Worm (Caenorhabditis elegans) whole organism, L1 larva: ENCODE results near the gene algn-12.

Source experiments
- C16A3.4 ChIP-seq: fragments of 150-350 bp; optimal IDR thresholded peaks from 2 replicates; lab custom pipeline; 2014; ENCODE audit warnings: missing biosample characterization, missing genetic modification characterization
- C34B4.2 ChIP-seq: sonication (generic microtip); optimal IDR thresholded peaks from 2 replicates; lab custom pipeline; 2017; ENCODE audit warnings: mild to moderate bottlenecking, missing genetic modification characterization, missing compliant biosample characterization
- Y116A8C.19 ChIP-seq: sonication (generic microtip); optimal IDR thresholded peaks from 2 replicates; lab custom pipeline; 2016; ENCODE audit warnings: missing compliant biosample characterization, missing genetic modification characterization, borderline replicate concordance
- aha-1 ChIP-seq: fragments of 150-350 bp; optimal IDR thresholded peaks from 2 replicates; lab custom pipeline; 2014; ENCODE audit warnings: missing biosample characterization, missing genetic modification characterization
- aly-2 ChIP-seq: fragments of 150-350 bp; optimal IDR thresholded peaks from 2 replicates; lab custom pipeline; 2014; ENCODE audit warnings: missing biosample characterization, missing genetic modification characterization
- ama-1 ChIP-seq: fragments of 150-350 bp; optimal IDR thresholded peaks from 2 replicates; lab custom pipeline; 2014
- ceh-63 ChIP-seq: fragments of 200-800 bp; sonication (Bioruptor generic); optimal IDR thresholded peaks from 2 replicates; lab custom pipeline; 2018; ENCODE audit warnings: mild to moderate bottlenecking, missing genetic modification characterization, missing compliant biosample characterization
- ceh-82 ChIP-seq, 3 experiments: fragments of 150-350 bp in 1 of 3; sonication (generic microtip) in 2 of 3; optimal IDR thresholded peaks; 2 replicates each; lab custom pipeline; 2014 to 2017; ENCODE audit warnings: missing biosample characterization in 3 of 3, missing genetic modification characterization in 3 of 3
- ceh-88 ChIP-seq: fragments of 200-800 bp; sonication (Bioruptor generic); IDR thresholded peaks from 2 replicates; pipeline ENCODE4 v1.3.6; 2022; ENCODE audit warnings: missing genetic modification characterization, missing compliant biosample characterization
- dpl-1 ChIP-seq, 3 experiments: fragments of 150-350 bp in 2 of 3; sonication (generic microtip) in 1 of 3; optimal IDR thresholded peaks; 2 replicates each; lab custom pipeline; 2014 to 2017; ENCODE audit warnings: missing biosample characterization in 3 of 3, missing genetic modification characterization in 3 of 3, missing genetic modification reagents in 3 of 3
- dsc-1 ChIP-seq: sonication (generic microtip); optimal IDR thresholded peaks from 2 replicates; lab custom pipeline; 2016; ENCODE audit warnings: mild to moderate bottlenecking, missing genetic modification characterization, missing compliant biosample characterization
- egl-13 ChIP-seq: sonication (generic microtip); optimal IDR thresholded peaks from 2 replicates; lab custom pipeline; 2016; ENCODE audit warnings: missing genotype, missing genetic modification reagents, missing genetic modification characterization, missing compliant biosample characterization
- ets-5 ChIP-seq: fragments of 200-800 bp; sonication (Bioruptor generic); IDR thresholded peaks from 2 replicates; pipeline ENCODE4 v1.3.6; 2022; ENCODE audit warnings: missing genetic modification characterization, missing compliant biosample characterization
- fkh-4 ChIP-seq: sonication (generic microtip); optimal IDR thresholded peaks from 2 replicates; lab custom pipeline; 2016; ENCODE audit warnings: missing compliant biosample characterization, missing genetic modification characterization, borderline replicate concordance
- fos-1 ChIP-seq: fragments of 150-350 bp; optimal IDR thresholded peaks from 2 replicates; lab custom pipeline; 2014; ENCODE audit warnings: missing biosample characterization, missing genetic modification characterization
- hlh-17 ChIP-seq: fragments of 200-800 bp; sonication (Bioruptor generic); optimal IDR thresholded peaks from 2 replicates; lab custom pipeline; 2018; ENCODE audit warnings: missing genetic modification characterization, mild to moderate bottlenecking, missing compliant biosample characterization, moderate library complexity, borderline replicate concordance
- hlh-4 ChIP-seq: sonication (generic microtip); optimal IDR thresholded peaks from 2 replicates; lab custom pipeline; 2016; ENCODE audit warnings: mild to moderate bottlenecking, missing genetic modification characterization, missing compliant biosample characterization
- hpl-2 ChIP-seq: fragments of 150-350 bp; optimal IDR thresholded peaks from 2 replicates; lab custom pipeline; 2014; ENCODE audit warnings: missing biosample characterization, missing genetic modification reagents, missing genetic modification characterization
- irx-1 ChIP-seq: sonication (generic microtip); optimal IDR thresholded peaks from 2 replicates; lab custom pipeline; 2016; ENCODE audit warnings: missing genetic modification characterization, missing compliant biosample characterization
- isw-1 ChIP-seq: fragments of 200-800 bp; sonication (Bioruptor generic); IDR thresholded peaks from 2 replicates; pipeline ENCODE4 v1.3.6; 2022; ENCODE audit warnings: missing genetic modification characterization, missing compliant biosample characterization
- jun-1 ChIP-seq: fragments of 150-350 bp; optimal IDR thresholded peaks from 2 replicates; lab custom pipeline; 2014; ENCODE audit warnings: missing biosample characterization, missing genetic modification reagents, missing genetic modification characterization
- lin-14 ChIP-seq: fragments of 200-800 bp; sonication (Bioruptor generic); optimal IDR thresholded peaks from 2 replicates; lab custom pipeline; 2018; ENCODE audit warnings: mild to moderate bottlenecking, missing genetic modification characterization, moderate library complexity, missing compliant biosample characterization
- lin-35 ChIP-seq, 2 experiments: fragments of 150-350 bp; optimal IDR thresholded peaks; 2 replicates each; lab custom pipeline; 2014; ENCODE audit warnings: missing biosample characterization in 2 of 2, missing genetic modification characterization in 2 of 2, missing genetic modification reagents in 2 of 2
- lin-39 ChIP-seq: fragments of 150-350 bp; optimal IDR thresholded peaks from 2 replicates; lab custom pipeline; 2014; ENCODE audit warnings: missing biosample characterization, missing genetic modification reagents, missing genetic modification characterization
- lir-3 ChIP-seq: sonication (generic microtip); optimal IDR thresholded peaks from 2 replicates; lab custom pipeline; 2016; ENCODE audit warnings: mild to moderate bottlenecking, missing genetic modification characterization, moderate library complexity, missing compliant biosample characterization; ENCODE audit not compliant: poor library complexity
- lsy-2 ChIP-seq, 2 experiments: fragments of 150-350 bp; optimal IDR thresholded peaks; 2 replicates each; lab custom pipeline; 2014; ENCODE audit warnings: missing biosample characterization in 2 of 2, missing genetic modification characterization in 2 of 2
- mef-2 ChIP-seq: fragments of 150-350 bp; optimal IDR thresholded peaks from 2 replicates; lab custom pipeline; 2014; ENCODE audit warnings: missing biosample characterization, missing genetic modification characterization
- mep-1 ChIP-seq: fragments of 150-350 bp; optimal IDR thresholded peaks from 2 replicates; lab custom pipeline; 2014; ENCODE audit warnings: missing biosample characterization, missing genetic modification characterization
- nhr-11 ChIP-seq: fragments of 150-350 bp; optimal IDR thresholded peaks from 2 replicates; lab custom pipeline; 2014; ENCODE audit warnings: missing biosample characterization, missing genetic modification characterization
- nhr-12 ChIP-seq: sonication (generic microtip); optimal IDR thresholded peaks from 2 replicates; lab custom pipeline; 2017; ENCODE audit warnings: missing biosample characterization, missing genetic modification characterization
- nhr-237 ChIP-seq: fragments of 150-350 bp; optimal IDR thresholded peaks from 2 replicates; lab custom pipeline; 2014; ENCODE audit warnings: missing biosample characterization, missing genetic modification characterization
- nhr-71 ChIP-seq: sonication (generic microtip); optimal IDR thresholded peaks from 2 replicates; lab custom pipeline; 2016; ENCODE audit warnings: mild to moderate bottlenecking, missing genetic modification characterization, moderate library complexity, missing compliant biosample characterization
- nhr-77 ChIP-seq: fragments of 150-350 bp; optimal IDR thresholded peaks from 2 replicates; lab custom pipeline; 2014; ENCODE audit warnings: missing biosample characterization, missing genetic modification characterization
- nhr-84 ChIP-seq: sonication (generic microtip); optimal IDR thresholded peaks from 2 replicates; lab custom pipeline; 2017; ENCODE audit warnings: missing biosample characterization, missing genetic modification characterization
- nhr-85 ChIP-seq: sonication (generic microtip); peaks from one replicate; lab custom pipeline; 2016; ENCODE audit warnings: missing genetic modification characterization, inconsistent platforms, missing compliant biosample characterization
- nhr-90 ChIP-seq: sonication (generic microtip); optimal IDR thresholded peaks from 2 replicates; lab custom pipeline; 2016; ENCODE audit warnings: mild to moderate bottlenecking, missing genetic modification characterization, missing compliant biosample characterization; ENCODE audit not compliant: poor library complexity
- skn-1 ChIP-seq: fragments of 150-350 bp; optimal IDR thresholded peaks from 2 replicates; lab custom pipeline; 2014; ENCODE audit warnings: missing biosample characterization, missing genetic modification characterization
- snpc-4 ChIP-seq: fragments of 150-350 bp; optimal IDR thresholded peaks from 2 replicates; lab custom pipeline; 2014; ENCODE audit warnings: missing biosample characterization, missing genetic modification characterization
- tbx-2 ChIP-seq: sonication (generic microtip); optimal IDR thresholded peaks from 2 replicates; lab custom pipeline; 2016; ENCODE audit warnings: missing genetic modification characterization, missing compliant biosample characterization
- tlp-1 ChIP-seq: fragments of 150-350 bp; optimal IDR thresholded peaks from 2 replicates; lab custom pipeline; 2014; ENCODE audit warnings: missing biosample characterization, missing genetic modification characterization
- xbp-1 ChIP-seq: sonication (generic microtip); optimal IDR thresholded peaks from 2 replicates; lab custom pipeline; 2016; ENCODE audit warnings: missing genetic modification characterization, missing compliant biosample characterization
- zag-1 ChIP-seq: fragments of 150-350 bp; optimal IDR thresholded peaks from 2 replicates; lab custom pipeline; 2014; ENCODE audit warnings: missing biosample characterization, missing genetic modification characterization
- zip-4 ChIP-seq: fragments of 200-800 bp; sonication (Bioruptor generic); optimal IDR thresholded peaks from 2 replicates; lab custom pipeline; 2018; ENCODE audit warnings: mild to moderate bottlenecking, missing genetic modification characterization, moderate library complexity, missing compliant biosample characterization
- ztf-11 ChIP-seq, 2 experiments: sonication (generic microtip); optimal IDR thresholded peaks; 2 replicates each; lab custom pipeline; 2016 to 2017; ENCODE audit warnings: missing genetic modification characterization in 2 of 2, missing biosample characterization in 1 of 2, missing compliant biosample characterization in 1 of 2
- ztf-4 ChIP-seq: fragments of 150-350 bp; optimal IDR thresholded peaks from 2 replicates; lab custom pipeline; 2014; ENCODE audit warnings: missing biosample characterization, missing genetic modification characterization

The algn-12 gene

ce11 chrV:8000929-8001513, 33.9 kb upstream of the algn-12 start, which contains the start of gene Y97E10AR.1 (continued):
- no peak for TF ChIP-seq nhr-12 (tag; lab: Kevin White, UChicago)
- no peak for TF ChIP-seq Y116A8C.19 (tag; lab: Kevin White, UChicago)
- TF ChIP-seq tbx-2, result peak; percentile 80
- TF ChIP-seq nhr-85 (tag; lab: Kevin White, UChicago), result peak; percentile 57
- TF ChIP-seq aly-2 (tag; lab: Kevin White, UChicago), result no peak
- TF ChIP-seq isw-1 (GFP tag; lab: Robert Waterston, UW), result peak; percentile 69
- peak; percentile 49 for TF ChIP-seq nhr-11 (tag; lab: Kevin White, UChicago)
- TF ChIP-seq zag-1 (tag; lab: Kevin White, UChicago), result peak; percentile 72
- no peak for TF ChIP-seq hlh-4 (tag; lab: Kevin White, UChicago)
- peak; percentile 29; the same call in 1 of the 2 replicates for TF ChIP-seq ceh-88
- no peak for TF ChIP-seq ama-1 (lab: Kevin White, UChicago)
- TF ChIP-seq lsy-2 (tag; optimal IDR thresholded peaks at IDR 0.05; lab: Kevin White, UChicago), result peak; percentile 68 to 89
- peak; percentile 51 for TF ChIP-seq lin-39 (tag; lab: Kevin White, UChicago)
- TF ChIP-seq mep-1 (tag; lab: Kevin White, UChicago), result peak; percentile 76
- TF ChIP-seq lin-14 (GFP tag; lab: Kevin White, UChicago), result peak; percentile 98
- no peak for TF ChIP-seq aha-1 (tag; lab: Kevin White, UChicago)
- TF ChIP-seq lir-3 (tag; lab: Kevin White, UChicago), result peak; percentile 70
- peak; percentile 22 for TF ChIP-seq zip-4 (GFP tag; lab: Kevin White, UChicago)
- peak; percentile 67 for TF ChIP-seq xbp-1 (tag; lab: Kevin White, UChicago)
- TF ChIP-seq ztf-11 (tag; optimal IDR thresholded peaks at IDR 0.05; lab: Kevin White, UChicago), result peak in 1 of 2 experiments; percentile 41
- TF ChIP-seq ceh-82 (tag; optimal IDR thresholded peaks at IDR 0.05; lab: Kevin White, UChicago), result peak in 2 of 3 experiments; percentile 17 to 68
- TF ChIP-seq skn-1 (tag; lab: Kevin White, UChicago), result peak; percentile 47
- TF ChIP-seq snpc-4 (tag; lab: Kevin White, UChicago), result peak; percentile 3
- TF ChIP-seq ztf-4 (tag; lab: Kevin White, UChicago), result peak; percentile 48
- TF ChIP-seq lin-35 (GFP tag; optimal IDR thresholded peaks at IDR 0.05; lab: Kevin White, UChicago), result peak; percentile 40 to 64
- no peak for TF ChIP-seq ets-5
- peak; percentile 77 for TF ChIP-seq nhr-77 (tag; lab: Kevin White, UChicago)
- peak; percentile 69 for TF ChIP-seq dsc-1
- TF ChIP-seq hlh-17 (GFP tag; lab: Kevin White, UChicago), result no peak
- TF ChIP-seq C16A3.4 (tag; lab: Kevin White, UChicago), result peak; percentile 73
- no peak for TF ChIP-seq nhr-237 (tag; lab: Kevin White, UChicago)
- peak; percentile 70 for TF ChIP-seq mef-2
- peak; percentile 73 for TF ChIP-seq egl-13 (tag; lab: Kevin White, UChicago)
- TF ChIP-seq, all 84 proteins: peak for 50

- TF ChIP-seq nhr-84 (no peak), fkh-4 (tag; lab: Kevin White, UChicago) (no peak), nhr-237 (tag; lab: Kevin White, UChicago) (no peak), jun-1 (no peak), hlh-17 (GFP tag; lab: Kevin White, UChicago) (no peak), hpl-2 (GFP tag; lab: Kevin White, UChicago) (no peak), nhr-71 (no peak), tbx-2 (no peak), aha-1 (tag; lab: Kevin White, UChicago) (no peak), tlp-1 (no peak), C34B4.2 (tag; lab: Kevin White, UChicago) (no peak), irx-1 (tag; lab: Kevin White, UChicago) (no peak), fos-1 (no peak), dpl-1 (GFP tag; optimal IDR thresholded peaks at IDR 0.05; lab: Kevin White, UChicago) (no peak), nhr-90 (tag; lab: Kevin White, UChicago) (no peak), lsy-2 (tag; optimal IDR thresholded peaks at IDR 0.05; lab: Kevin White, UChicago) (no peak), ceh-63 (GFP tag; lab: Kevin White, UChicago) (no peak)
- TF ChIP-seq, all 84 proteins: peak for 0
Observed at ce11 chrV:8005000-8005399, 29.9 kb upstream of the algn-12 start, which contains the start of gene Y97E10AR.8. TSS of gene Y97E10AR.8 (plus strand) at chrV:8005300.
